Worm (Caenorhabditis elegans) whole organism, young adult: Measurements from ENCODE around the gene cdc-73.

ENCODE experiments used
- C17E4.6 ChIP-seq: fragments of 200-800 bp; sonication (Bioruptor generic); IDR thresholded peaks from 2 replicates; pipeline ENCODE4 v1.3.6; 2022; ENCODE audit warnings: missing genetic modification reagents, missing genetic modification characterization, missing compliant biosample characterization
- F22D6.2 ChIP-seq: sonication (generic microtip); optimal IDR thresholded peaks from 2 replicates; lab custom pipeline; 2016; ENCODE audit warnings: mild to moderate bottlenecking, missing genetic modification characterization, missing compliant biosample characterization
- F23B12.7 ChIP-seq: sonication (generic microtip); optimal IDR thresholded peaks from 2 replicates; lab custom pipeline; 2017; ENCODE audit warnings: missing genetic modification characterization, mild to moderate bottlenecking, missing compliant biosample characterization, antibody characterized with exemption, moderate library complexity; ENCODE audit not compliant: insufficient read depth
- F39B2.1 ChIP-seq: fragments of 200-800 bp; sonication (Bioruptor generic); IDR thresholded peaks from 2 replicates; pipeline ENCODE4 v1.3.6; 2022; ENCODE audit warnings: missing genetic modification reagents, missing genetic modification characterization, missing compliant biosample characterization
- F49E8.2 ChIP-seq: sonication (generic microtip); optimal IDR thresholded peaks from 3 replicates; lab custom pipeline; 2017; ENCODE audit warnings: missing genetic modification characterization, mild to moderate bottlenecking, missing compliant biosample characterization, antibody characterized with exemption, moderate library complexity; ENCODE audit not compliant: insufficient read depth
- F57A8.1 ChIP-seq: fragments of 200-800 bp; sonication (Bioruptor generic); optimal IDR thresholded peaks from 2 replicates; lab custom pipeline; 2018; ENCODE audit warnings: mild to moderate bottlenecking, missing genetic modification characterization, moderate library complexity, missing compliant biosample characterization
- K12H6.12 ChIP-seq: fragments of 200-800 bp; sonication (Bioruptor generic); optimal IDR thresholded peaks from 2 replicates; lab custom pipeline; 2018; ENCODE audit warnings: mild to moderate bottlenecking, missing genetic modification characterization, missing compliant biosample characterization
- aptf-2 ChIP-seq: fragments of 200-800 bp; sonication (Bioruptor generic); conservative IDR thresholded peaks from 2 replicates; pipeline ENCODE4 v1.3.6; 2022; ENCODE audit warnings: missing genetic modification reagents, missing genetic modification characterization, missing compliant biosample characterization
- atf-7 ChIP-seq: sonication (generic microtip); optimal IDR thresholded peaks from 2 replicates; lab custom pipeline; 2017; ENCODE audit warnings: mild to moderate bottlenecking, missing genetic modification characterization, missing compliant biosample characterization
- athp-1 ChIP-seq: sonication (generic microtip); optimal IDR thresholded peaks from 2 replicates; lab custom pipeline; 2017; ENCODE audit warnings: mild to moderate bottlenecking, missing genetic modification characterization, missing compliant biosample characterization
- attf-5 ChIP-seq: fragments of 200-800 bp; sonication (Bioruptor generic); optimal IDR thresholded peaks from 2 replicates; lab custom pipeline; 2018; ENCODE audit warnings: mild to moderate bottlenecking, missing genetic modification characterization, missing compliant biosample characterization
- ccch-3 ChIP-seq: fragments of 200-800 bp; sonication (Bioruptor generic); optimal IDR thresholded peaks from 2 replicates; lab custom pipeline; 2018; ENCODE audit warnings: mild to moderate bottlenecking, missing genetic modification characterization, missing compliant biosample characterization
- cebp-1 ChIP-seq, 2 experiments: fragments of 200-800 bp in 1 of 2; sonication (Bioruptor generic) in 1 of 2; sonication (generic microtip) in 1 of 2; IDR thresholded peaks in 1 of 2; optimal IDR thresholded peaks in 1 of 2; 2 replicates each; pipeline versions ENCODE4 v1.3.6 to Lab custom; 2017 to 2022; ENCODE audit warnings: missing compliant biosample characterization in 2 of 2, missing genetic modification characterization in 2 of 2, mild to moderate bottlenecking in 1 of 2, missing genetic modification reagents in 1 of 2, moderate library complexity in 1 of 2
- ceh-27 ChIP-seq: fragments of 200-800 bp; sonication (Bioruptor generic); optimal IDR thresholded peaks from 2 replicates; lab custom pipeline; 2018; ENCODE audit warnings: mild to moderate bottlenecking, missing genetic modification characterization, moderate library complexity, missing compliant biosample characterization
- ceh-91 ChIP-seq: fragments of 200-800 bp; sonication (Bioruptor generic); IDR thresholded peaks from 2 replicates; pipeline ENCODE4 v1.3.6; 2022; ENCODE audit warnings: missing genetic modification reagents, missing genetic modification characterization, missing compliant biosample characterization
- chd-7 ChIP-seq: sonication (generic microtip); optimal IDR thresholded peaks from 2 replicates; lab custom pipeline; 2016; ENCODE audit warnings: mild to moderate bottlenecking, missing genetic modification characterization, moderate library complexity, missing compliant biosample characterization
- die-1 ChIP-seq: sonication (generic microtip); optimal IDR thresholded peaks from 2 replicates; lab custom pipeline; 2016; ENCODE audit warnings: missing genotype, mild to moderate bottlenecking, missing genetic modification characterization, missing compliant biosample characterization
- dox-1 ChIP-seq: fragments of 200-800 bp; sonication (Bioruptor generic); IDR thresholded peaks from 2 replicates; pipeline ENCODE4 v1.3.6; 2022; ENCODE audit warnings: missing genetic modification reagents, missing genetic modification characterization, missing compliant biosample characterization
- egl-18 ChIP-seq: fragments of 200-800 bp; sonication (Bioruptor generic); IDR thresholded peaks from 2 replicates; pipeline ENCODE4 v1.3.6; 2022; ENCODE audit warnings: missing genetic modification reagents, missing genetic modification characterization, missing compliant biosample characterization
- egrh-3 ChIP-seq: fragments of 200-800 bp; sonication (Bioruptor generic); IDR thresholded peaks from 2 replicates; pipeline ENCODE4 v1.3.6; 2022; ENCODE audit warnings: missing genetic modification reagents, missing genetic modification characterization, missing compliant biosample characterization
- him-1 ChIP-seq: sonication (generic microtip); optimal IDR thresholded peaks from 2 replicates; lab custom pipeline; 2016; ENCODE audit warnings: missing genotype, missing genetic modification reagents, missing genetic modification characterization, missing compliant biosample characterization
- hsf-1 ChIP-seq: fragments of 200-800 bp; sonication (Bioruptor generic); IDR thresholded peaks from 2 replicates; pipeline ENCODE4 v1.3.6; 2022; ENCODE audit warnings: missing genetic modification reagents, missing genetic modification characterization, missing compliant biosample characterization
- let-607 ChIP-seq, 2 experiments: fragments of 200-800 bp in 1 of 2; sonication (Bioruptor generic) in 1 of 2; sonication (generic microtip) in 1 of 2; optimal IDR thresholded peaks; 2 replicates each; lab custom pipeline; 2016 to 2018; ENCODE audit warnings: mild to moderate bottlenecking in 2 of 2, missing compliant biosample characterization in 2 of 2, missing genetic modification characterization in 2 of 2, moderate library complexity in 2 of 2, missing genotype in 1 of 2
- lin-26 ChIP-seq: fragments of 200-800 bp; sonication (Bioruptor generic); IDR thresholded peaks from 2 replicates; pipeline ENCODE4 v1.3.6; 2022; ENCODE audit warnings: missing genetic modification reagents, missing genetic modification characterization, missing compliant biosample characterization
- lsl-1 ChIP-seq: fragments of 200-800 bp; sonication (Bioruptor generic); optimal IDR thresholded peaks from 2 replicates; lab custom pipeline; 2018; ENCODE audit warnings: mild to moderate bottlenecking, missing genetic modification characterization, moderate library complexity, missing compliant biosample characterization
- lsy-27 ChIP-seq: sonication (generic microtip); optimal IDR thresholded peaks from 2 replicates; lab custom pipeline; 2017; ENCODE audit warnings: missing genetic modification characterization, mild to moderate bottlenecking, missing compliant biosample characterization, antibody characterized with exemption, missing genotype, borderline replicate concordance; ENCODE audit not compliant: insufficient read depth
- madf-3 ChIP-seq: fragments of 200-800 bp; sonication (Bioruptor generic); IDR thresholded peaks from 2 replicates; pipeline ENCODE4 v1.3.6; 2022; ENCODE audit warnings: missing genetic modification reagents, missing genetic modification characterization, missing compliant biosample characterization
- mxl-1 ChIP-seq: sonication (generic microtip); optimal IDR thresholded peaks from 2 replicates; lab custom pipeline; 2016; ENCODE audit warnings: missing genetic modification characterization, missing compliant biosample characterization
- nhr-120 ChIP-seq: fragments of 200-800 bp; sonication (Bioruptor generic); IDR thresholded peaks from 2 replicates; pipeline ENCODE4 v1.3.6; 2022; ENCODE audit warnings: missing genetic modification characterization, missing compliant biosample characterization
- pha-4 ChIP-seq: fragments of 150-350 bp; sonication (generic microtip); optimal IDR thresholded peaks from 2 replicates; lab custom pipeline; 2014; ENCODE audit warnings: missing biosample characterization, missing genetic modification reagents, missing genetic modification characterization
- snpc-1.3 ChIP-seq: sonication (generic microtip); optimal IDR thresholded peaks from 2 replicates; lab custom pipeline; 2017; ENCODE audit warnings: missing genetic modification characterization, mild to moderate bottlenecking, missing compliant biosample characterization, antibody characterized with exemption, moderate library complexity, missing genotype, missing genetic modification reagents; ENCODE audit not compliant: insufficient read depth
- sptf-2 ChIP-seq: fragments of 200-800 bp; sonication (Bioruptor generic); optimal IDR thresholded peaks from 2 replicates; lab custom pipeline; 2018; ENCODE audit warnings: mild to moderate bottlenecking, missing genetic modification characterization, missing compliant biosample characterization
- xnd-1 ChIP-seq: sonication (generic microtip); optimal IDR thresholded peaks from 2 replicates; lab custom pipeline; 2016; ENCODE audit warnings: missing genotype, missing genetic modification reagents, missing genetic modification characterization, missing compliant biosample characterization
- zfh-2 ChIP-seq: fragments of 200-800 bp; sonication (Bioruptor generic); conservative IDR thresholded peaks from 2 replicates; pipeline ENCODE4 v1.3.6; 2022; ENCODE audit warnings: missing genetic modification reagents, missing genetic modification characterization, missing compliant biosample characterization
- zim-3 ChIP-seq: sonication (generic microtip); optimal IDR thresholded peaks from 2 replicates; lab custom pipeline; 2017; ENCODE audit warnings: mild to moderate bottlenecking, missing genetic modification characterization, moderate library complexity, missing compliant biosample characterization

The cdc-73 gene

ce11 chrIV:4076690-4077295 is 34.4 kb downstream of the cdc-73 start:
- TF ChIP-seq F49E8.2 = no peak
- peak; percentile 71 for TF ChIP-seq zfh-2 (GFP tag; lab: Robert Waterston, UW)
- TF ChIP-seq F57A8.1 (GFP tag; lab: Kevin White, UChicago) = peak; percentile 9
- TF ChIP-seq egrh-3 (GFP tag; lab: Robert Waterston, UW) = peak; percentile 96
- TF ChIP-seq sptf-2 (GFP tag; lab: Kevin White, UChicago) = peak; percentile 38
- peak; percentile 9; the same call in 1 of the 2 replicates for TF ChIP-seq ceh-91 (GFP tag; lab: Robert Waterston, UW)
- TF ChIP-seq let-607 (tag; optimal IDR thresholded peaks at IDR 0.05; lab: Kevin White, UChicago) = no peak

DNA sequence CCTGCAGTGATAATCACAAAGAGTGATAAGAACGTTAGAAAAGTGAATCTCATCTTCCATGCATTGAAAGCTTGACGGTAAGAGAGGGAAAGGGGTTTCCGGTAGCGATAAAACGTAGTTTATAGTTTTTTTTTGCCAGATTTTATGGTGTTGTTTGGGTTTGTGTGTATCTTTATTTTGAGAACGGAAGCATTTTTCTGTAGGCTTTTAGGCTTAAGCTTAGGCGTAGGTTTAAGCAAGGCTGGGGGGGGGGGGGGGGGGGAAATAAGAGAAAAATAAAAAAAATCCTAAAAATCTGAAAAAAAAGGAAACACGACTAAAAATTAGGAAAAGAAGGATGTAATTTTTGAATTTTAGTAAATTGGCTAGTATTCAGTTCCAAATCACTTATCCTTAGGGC is 36.5 kb downstream of the cdc-73 start, which contains the start of gene C35B1.8:
Gene C35B1.8, minus strand, starts transcription at position 101 of the 400 bp plus-strand sequence.
- TF ChIP-seq ccch-3 = no peak

DNA sequence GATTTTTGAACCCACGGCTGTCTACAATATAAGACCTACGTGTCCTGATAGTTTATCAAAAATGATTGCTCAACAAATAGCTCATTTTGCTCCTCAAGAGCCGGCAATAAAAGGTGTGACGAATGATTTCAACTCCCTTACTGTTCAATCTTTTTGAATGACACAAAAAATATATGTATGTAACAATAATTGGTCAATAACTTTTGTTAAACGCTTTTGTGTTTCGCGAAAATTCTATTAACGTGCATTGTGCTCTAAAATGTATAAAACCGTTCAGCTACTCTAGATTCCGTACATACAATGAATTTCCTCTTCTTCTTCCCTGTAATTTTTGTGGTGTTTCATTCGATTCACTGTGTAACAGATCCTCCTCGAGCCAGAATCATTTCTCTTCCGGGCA is 37.1 kb downstream of the cdc-73 start, which contains the start of gene C35B1.4:
Gene C35B1.4, plus strand, starts transcription at position 301 of the 400 bp plus-strand sequence.
- TF ChIP-seq ceh-27 (GFP tag; lab: Kevin White, UChicago) (no peak), F22D6.2 (tag; lab: Kevin White, UChicago) (no peak), F39B2.1 (GFP tag; lab: Robert Waterston, UW) (no peak), egl-18 (GFP tag; lab: Robert Waterston, UW) (no peak), aptf-2 (GFP tag; lab: Robert Waterston, UW) (no peak), attf-5 (GFP tag; lab: Kevin White, UChicago) (no peak), atf-7 (tag; lab: Kevin White, UChicago) (no peak), snpc-1.3 (tag; lab: Kevin White, UChicago) (no peak), C17E4.6 (no peak), lsy-27 (tag; lab: Kevin White, UChicago) (no peak), ccch-3 (no peak), chd-7 (tag; lab: Kevin White, UChicago) (no peak), K12H6.12 (tag; lab: Kevin White, UChicago) (no peak), lsl-1 (no peak), pha-4 (tag; lab: Kevin White, UChicago) (no peak), xnd-1 (tag; lab: Kevin White, UChicago) (no peak), athp-1 (tag; lab: Kevin White, UChicago) (no peak)

DNA sequence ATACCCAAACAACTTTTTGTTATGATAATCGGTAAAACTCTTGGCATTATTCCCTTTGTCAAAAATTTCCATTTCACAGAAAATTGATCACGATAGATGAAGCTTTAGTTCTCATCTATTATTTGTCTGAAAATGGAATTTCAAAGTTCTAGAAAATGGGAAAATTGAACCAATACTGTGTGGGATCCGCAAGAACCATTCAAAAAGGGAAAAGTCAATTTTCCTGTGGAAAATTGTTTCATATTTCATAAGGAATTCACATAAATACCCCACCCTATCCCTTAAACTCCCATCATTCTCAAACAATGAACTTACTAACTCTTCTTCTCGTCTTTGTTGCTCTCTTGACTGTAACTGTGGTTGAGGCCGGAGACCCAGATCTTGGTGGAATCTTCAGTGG is 38.5 kb downstream of the cdc-73 start, which contains the start of the genes C35B1.9 and C35B1.3:
Gene C35B1.9, minus strand, starts transcription at position 101 of the 400 bp plus-strand sequence.
Gene C35B1.3, plus strand, starts transcription at position 306 of the 400 bp plus-strand sequence.
- TF ChIP-seq dox-1 (GFP tag; lab: Robert Waterston, UW) = no peak
- TF ChIP-seq, all 124 proteins: peak for 0

DNA sequence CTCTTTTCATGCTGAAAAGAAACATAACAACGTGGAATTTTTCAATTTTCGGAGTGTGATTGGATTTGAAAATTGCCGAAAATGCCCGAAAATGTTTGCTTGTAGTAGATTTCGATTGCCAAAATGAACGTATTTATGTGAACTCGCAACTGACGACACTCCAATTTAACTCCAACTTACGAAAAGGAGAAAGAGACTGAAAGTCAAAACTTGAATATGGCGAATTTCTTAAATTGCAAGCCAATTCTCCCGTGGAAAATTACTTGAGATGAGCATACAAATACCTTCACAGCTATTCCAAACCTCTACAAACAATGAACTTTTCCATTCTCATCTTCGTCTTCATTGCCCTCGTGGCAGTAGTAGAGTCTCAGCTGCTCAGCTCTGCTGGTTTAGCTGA is 40.2 kb downstream of the cdc-73 start:
- TF ChIP-seq lin-26 (GFP tag; lab: Robert Waterston, UW) (no peak), cebp-1 (GFP tag; IDR thresholded peaks at IDR 0.05; lab: Robert Waterston, UW) (no peak), cebp-1 (tag; optimal IDR thresholded peaks at IDR 0.05; lab: Kevin White, UChicago) (no peak), nhr-120 (GFP tag; lab: Robert Waterston, UW) (no peak), madf-3 (GFP tag; lab: Robert Waterston, UW) (no peak), athp-1 (tag; lab: Kevin White, UChicago) (no peak), mxl-1 (no peak), F23B12.7 (tag; lab: Kevin White, UChicago) (no peak), hsf-1 (no peak), zim-3 (no peak), die-1 (tag; lab: Kevin White, UChicago) (no peak), him-1 (no peak)
- TF ChIP-seq, all 124 proteins: peak for 0
